Fruit fly (Drosophila melanogaster) whole organism, wandering third instar larva: Measurements from ENCODE around the gene CG1024.

ENCODE experiments used
- Abd-B ChIP-seq: fragments of >200 bp; optimal IDR thresholded peaks from 2 replicates; lab custom pipeline; 2017; ENCODE audit warnings: missing biosample characterization, missing genetic modification characterization
- CG32264 ChIP-seq: fragments of 200-800 bp; sonication (Bioruptor generic); optimal IDR thresholded peaks from 2 replicates; lab custom pipeline; 2016; ENCODE audit warnings: missing biosample characterization, missing genetic modification characterization
- CG9705 ChIP-seq: fragments of 200-800 bp; sonication (Bioruptor generic); optimal IDR thresholded peaks from 2 replicates; lab custom pipeline; 2018; ENCODE audit warnings: missing biosample characterization, mild to moderate bottlenecking, missing genetic modification characterization
- Dif ChIP-seq: fragments of 200-275, 200-300 bp; sonication (Bioruptor generic); optimal IDR thresholded peaks from 2 replicates; lab custom pipeline; 2018; ENCODE audit warnings: missing biosample characterization, missing genetic modification characterization; ENCODE audit not compliant: partially characterized antibody
- GATAd ChIP-seq: sonication (Bioruptor generic); optimal IDR thresholded peaks from 2 replicates; lab custom pipeline; 2016; ENCODE audit warnings: missing biosample characterization, missing genetic modification characterization
- Hnf4 ChIP-seq: fragments of 200-800 bp; sonication (Bioruptor generic); optimal IDR thresholded peaks from 2 replicates; lab custom pipeline; 2016; ENCODE audit warnings: missing biosample characterization, mild to moderate bottlenecking, missing genetic modification characterization
- Hr78 ChIP-seq: fragments of >200 bp; optimal IDR thresholded peaks from 2 replicates; lab custom pipeline; 2017; ENCODE audit warnings: missing biosample characterization, missing genetic modification characterization
- Hr83 ChIP-seq: fragments of 200-300 bp; sonication (Bioruptor generic); optimal IDR thresholded peaks from 2 replicates; lab custom pipeline; 2016; ENCODE audit warnings: missing biosample characterization, mild to moderate bottlenecking, missing genetic modification characterization, moderate library complexity; ENCODE audit not compliant: poor library complexity, severe bottlenecking
- Jra ChIP-seq: sonication (Bioruptor generic); optimal IDR thresholded peaks from 2 replicates; lab custom pipeline; 2016; ENCODE audit warnings: missing biosample characterization, missing genetic modification characterization
- Mio ChIP-seq: sonication (Bioruptor generic); optimal IDR thresholded peaks from 2 replicates; lab custom pipeline; 2016; ENCODE audit warnings: missing biosample characterization, missing genetic modification characterization
- Myc ChIP-seq: fragments of >200 bp; optimal IDR thresholded peaks from 2 replicates; lab custom pipeline; 2017
- OdsH ChIP-seq: fragments of 200-800 bp; sonication (Bioruptor generic); optimal IDR thresholded peaks from 2 replicates; lab custom pipeline; 2016; ENCODE audit warnings: missing biosample characterization, mild to moderate bottlenecking, missing genetic modification characterization
- Rel ChIP-seq, 2 experiments: fragments of 200-800 bp; sonication (Bioruptor generic) in 1 of 2; optimal IDR thresholded peaks; 2 replicates in 1 of 2; 3 replicates in 1 of 2; lab custom pipeline; 2016 to 2019; ENCODE audit warnings: mild to moderate bottlenecking in 2 of 2, missing biosample characterization in 2 of 2, missing genetic modification characterization in 2 of 2, moderate library complexity in 1 of 2
- Sp1 ChIP-seq: fragments of 200-800 bp; sonication (Bioruptor generic); optimal IDR thresholded peaks from 3 replicates; lab custom pipeline; 2019; ENCODE audit warnings: missing biosample characterization, mild to moderate bottlenecking, missing genetic modification characterization, moderate library complexity
- Vsx2 ChIP-seq: fragments of 200-300, 225-300 bp; sonication (Bioruptor generic); optimal IDR thresholded peaks from 2 replicates; lab custom pipeline; 2018; ENCODE audit warnings: missing biosample characterization, missing genetic modification characterization; ENCODE audit not compliant: partially characterized antibody
- brk ChIP-seq: fragments of 200-800 bp; sonication (Bioruptor generic); optimal IDR thresholded peaks from 2 replicates; lab custom pipeline; 2016; ENCODE audit warnings: missing biosample characterization, mild to moderate bottlenecking, missing genetic modification characterization
- dl ChIP-seq, 2 experiments: fragments of 175-275, 200-275 bp in 1 of 2; fragments of 200-275 bp in 1 of 2; sonication (Bioruptor generic); optimal IDR thresholded peaks; lab custom pipeline; 2018; ENCODE audit warnings: mild to moderate bottlenecking in 2 of 2, missing biosample characterization in 2 of 2, missing genetic modification characterization in 2 of 2, moderate library complexity in 2 of 2; ENCODE audit not compliant: partially characterized antibody in 2 of 2, insufficient read depth in 1 of 2
- dmrt93B ChIP-seq: fragments of 200-800 bp; sonication (Bioruptor generic); optimal IDR thresholded peaks from 2 replicates; lab custom pipeline; 2018; ENCODE audit warnings: missing biosample characterization, mild to moderate bottlenecking, missing genetic modification characterization
- dsf ChIP-seq: sonication (Bioruptor generic); optimal IDR thresholded peaks from 2 replicates; lab custom pipeline; 2016; ENCODE audit warnings: missing biosample characterization, missing genetic modification characterization, borderline replicate concordance
- ey ChIP-seq: fragments of 200-800 bp; sonication (Bioruptor generic); optimal IDR thresholded peaks from 2 replicates; lab custom pipeline; 2016; ENCODE audit warnings: missing biosample characterization, missing genetic modification characterization
- foxo ChIP-seq, 2 experiments: fragments of 200-800 bp; sonication (Bioruptor generic); optimal IDR thresholded peaks; 2 replicates in 1 of 2; 3 replicates in 1 of 2; lab custom pipeline; 2016 to 2017; ENCODE audit warnings: missing biosample characterization in 2 of 2, missing genetic modification characterization in 2 of 2
- fru ChIP-seq: fragments of 200-800 bp; sonication (Bioruptor generic); optimal IDR thresholded peaks from 3 replicates; lab custom pipeline; 2016; ENCODE audit warnings: missing biosample characterization, mild to moderate bottlenecking, missing genetic modification characterization
- h ChIP-seq: fragments of 200-800 bp; sonication (Bioruptor generic); optimal IDR thresholded peaks from 3 replicates; lab custom pipeline; 2016; ENCODE audit warnings: missing biosample characterization, mild to moderate bottlenecking, missing genetic modification characterization
- jim ChIP-seq: fragments of 175-275, 200-325 bp; sonication (Bioruptor generic); optimal IDR thresholded peaks from 2 replicates; lab custom pipeline; 2016; ENCODE audit warnings: missing biosample characterization, mild to moderate bottlenecking, missing genetic modification characterization
- lola ChIP-seq: fragments of >200 bp; optimal IDR thresholded peaks from 2 replicates; lab custom pipeline; 2017; ENCODE audit warnings: missing biosample characterization, missing genetic modification characterization
- psq ChIP-seq: fragments of 200-800 bp; sonication (Bioruptor generic); optimal IDR thresholded peaks from 3 replicates; lab custom pipeline; 2017; ENCODE audit warnings: missing biosample characterization, mild to moderate bottlenecking, missing genetic modification characterization, moderate library complexity
- sage ChIP-seq: fragments of 200-800 bp; sonication (Bioruptor generic); optimal IDR thresholded peaks from 2 replicates; lab custom pipeline; 2016; ENCODE audit warnings: missing biosample characterization, mild to moderate bottlenecking, missing genetic modification characterization
- sv ChIP-seq: fragments of 200-800 bp; sonication (Bioruptor generic); optimal IDR thresholded peaks from 3 replicates; lab custom pipeline; 2016; ENCODE audit warnings: missing biosample characterization, missing genetic modification characterization
- tai ChIP-seq: sonication (Bioruptor generic); optimal IDR thresholded peaks from 2 replicates; lab custom pipeline; 2016; ENCODE audit warnings: missing biosample characterization, missing genetic modification characterization
- usp ChIP-seq: fragments of >200 bp; optimal IDR thresholded peaks from 2 replicates; lab custom pipeline; 2017; ENCODE audit warnings: missing biosample characterization, missing genetic modification characterization
- woc ChIP-seq: sonication (Bioruptor generic); optimal IDR thresholded peaks from 2 replicates; lab custom pipeline; 2016; ENCODE audit warnings: missing biosample characterization, mild to moderate bottlenecking, missing genetic modification characterization

Gene CG1024

DNA sequence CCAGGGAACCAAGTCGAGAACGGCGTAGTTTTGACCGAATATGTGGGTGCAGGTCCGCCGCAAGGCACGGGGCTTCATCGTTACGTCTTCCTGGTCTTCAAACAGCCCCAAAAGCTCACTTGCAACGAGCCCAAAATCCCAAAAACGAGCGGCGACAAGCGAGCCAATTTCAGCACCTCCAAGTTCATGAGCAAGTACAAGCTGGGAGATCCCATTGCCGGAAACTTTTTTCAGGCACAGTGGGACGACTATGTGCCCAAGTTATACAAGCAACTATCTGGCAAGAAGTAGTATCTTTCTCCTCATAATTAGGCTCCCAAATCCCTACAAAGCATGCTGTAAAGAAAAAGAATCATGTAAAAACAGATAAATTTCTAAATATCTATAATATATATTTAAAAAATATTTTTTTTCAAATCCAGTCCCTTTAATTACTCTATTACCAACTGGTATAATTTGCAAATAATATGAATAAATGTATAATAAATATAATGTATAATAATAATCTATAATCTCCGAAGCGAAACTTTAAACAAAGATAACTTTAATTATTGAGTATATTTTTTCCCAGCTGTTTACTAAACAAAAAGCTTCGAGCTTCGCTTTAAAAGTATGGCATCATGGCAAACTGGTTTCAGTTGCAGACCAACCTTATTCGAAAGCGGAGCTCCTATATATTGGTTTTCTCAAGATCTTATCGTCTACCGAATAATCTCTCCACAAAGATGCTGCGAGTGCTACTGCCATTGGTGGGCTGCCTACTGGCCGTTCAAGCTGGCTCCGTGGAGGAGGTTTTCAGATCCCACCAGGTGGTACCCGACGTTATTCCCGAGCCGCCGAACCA, 36.5 kb downstream of the CG1024 start, which contains the start of gene CG17919:
Gene CG17919 (plus strand): TSS at position 634 of the 844 bp plus-strand sequence.
- no peak for TF ChIP-seq dsf (GFP tag; lab: Kevin White, UChicago)
- TF ChIP-seq CG9705: no peak
- no peak for TF ChIP-seq Rel (GFP tag; optimal IDR thresholded peaks at IDR 0.05; lab: Kevin White, UChicago)
- TF ChIP-seq Rel (tag; optimal IDR thresholded peaks at IDR 0.05; lab: Kevin White, UChicago): peak; percentile 62
- TF ChIP-seq lola (GFP tag; lab: Kevin White, UChicago): no peak
- no peak for TF ChIP-seq psq (GFP tag; lab: Kevin White, UChicago)
- TF ChIP-seq Abd-B (GFP tag; lab: Kevin White, UChicago): no peak
- TF ChIP-seq woc (GFP tag; lab: Kevin White, UChicago): no peak
- TF ChIP-seq Vsx2 (GFP tag; lab: Kevin White, UChicago): no peak
- no peak for TF ChIP-seq dmrt93B
- peak; percentile 72 for TF ChIP-seq Hr83 (GFP tag; lab: Kevin White, UChicago)
- no peak for TF ChIP-seq CG32264 (GFP tag; lab: Kevin White, UChicago)
- TF ChIP-seq usp (GFP tag; lab: Kevin White, UChicago): no peak
- TF ChIP-seq Myc (lab: Kevin White, UChicago): no peak
- TF ChIP-seq Jra (GFP tag; lab: Kevin White, UChicago): no peak
- TF ChIP-seq Dif (GFP tag; lab: Kevin White, UChicago): peak; percentile 16
- no peak for TF ChIP-seq jim (GFP tag; lab: Kevin White, UChicago)
- no peak for TF ChIP-seq sage (GFP tag; lab: Kevin White, UChicago)
- TF ChIP-seq fru (GFP tag; lab: Kevin White, UChicago): peak; percentile 28
- TF ChIP-seq sv (GFP tag; lab: Kevin White, UChicago): no peak
- no peak for TF ChIP-seq ey (GFP tag; lab: Kevin White, UChicago)
- peak; percentile 21 for TF ChIP-seq h (GFP tag; lab: Kevin White, UChicago)
- TF ChIP-seq dl (GFP tag; optimal IDR thresholded peaks at IDR 0.05; lab: Kevin White, UChicago; ENCODE audit: insufficient read depth in 1 of 2, partially characterized antibody in 2 of 2): no peak

- TF ChIP-seq Rel (GFP tag; optimal IDR thresholded peaks at IDR 0.05; lab: Kevin White, UChicago) (no peak), Rel (tag; optimal IDR thresholded peaks at IDR 0.05; lab: Kevin White, UChicago) (no peak)
Observed at dm6 chr3R:6342702-6343101, 37.4 kb downstream of the CG1024 start, which contains the start of gene CG10298. Gene CG10298, plus strand, starts transcription at chr3R:6343002.

DNA sequence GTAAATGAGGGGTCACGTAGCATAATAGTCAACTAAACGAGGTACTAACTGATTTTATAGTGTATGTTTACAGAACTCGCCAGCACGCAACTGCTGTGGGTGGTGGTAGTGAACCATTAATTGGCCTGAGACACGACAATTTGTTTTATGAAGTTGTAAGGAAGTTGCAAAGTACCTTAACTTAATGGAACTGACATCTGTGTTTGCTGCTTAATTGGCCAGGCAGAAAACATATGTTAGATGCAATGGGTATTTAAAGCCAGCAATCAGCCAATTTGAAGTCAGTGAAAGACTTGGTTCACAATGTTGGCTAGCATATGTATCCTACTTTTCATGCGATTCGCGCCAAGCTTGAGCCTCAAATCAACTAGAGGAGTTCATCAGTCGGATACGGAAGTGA, 38.5 kb downstream of the CG1024 start, which contains the start of gene CG17917:
Gene CG17917 (plus strand): TSS at position 301 of the 400 bp plus-strand sequence.
- TF ChIP-seq sv (GFP tag; lab: Kevin White, UChicago): no peak
- no peak for TF ChIP-seq tai (GFP tag; lab: Kevin White, UChicago)
- no peak for TF ChIP-seq h (GFP tag; lab: Kevin White, UChicago)
- TF ChIP-seq foxo (GFP tag; optimal IDR thresholded peaks at IDR 0.05; lab: Kevin White, UChicago): no peak
- TF ChIP-seq Myc (lab: Kevin White, UChicago): no peak
- no peak for TF ChIP-seq psq (GFP tag; lab: Kevin White, UChicago)
- no peak for TF ChIP-seq brk
- no peak for TF ChIP-seq GATAd
- TF ChIP-seq Dif (GFP tag; lab: Kevin White, UChicago): no peak
- no peak for TF ChIP-seq Hr83 (GFP tag; lab: Kevin White, UChicago)
- TF ChIP-seq OdsH (GFP tag; lab: Kevin White, UChicago): no peak
- TF ChIP-seq Hr78 (GFP tag; lab: Kevin White, UChicago): no peak
- TF ChIP-seq fru (GFP tag; lab: Kevin White, UChicago): no peak
- no peak for TF ChIP-seq Sp1 (GFP tag; lab: Kevin White, UChicago)
- no peak for TF ChIP-seq Mio
- TF ChIP-seq Vsx2 (GFP tag; lab: Kevin White, UChicago): no peak

dm6 chr3R:6339795-6340194, 40.3 kb downstream of the CG1024 start, which contains the start of gene Osi20:
Gene Osi20, plus strand, starts transcription at chr3R:6340095.
- TF ChIP-seq Hr83 (GFP tag; lab: Kevin White, UChicago): no peak
- no peak for TF ChIP-seq usp (GFP tag; lab: Kevin White, UChicago)
- no peak for TF ChIP-seq psq (GFP tag; lab: Kevin White, UChicago)
- no peak for TF ChIP-seq Hnf4 (GFP tag; lab: Kevin White, UChicago)
- no peak for TF ChIP-seq dsf (GFP tag; lab: Kevin White, UChicago)
- TF ChIP-seq tai (GFP tag; lab: Kevin White, UChicago): no peak
- TF ChIP-seq sv (GFP tag; lab: Kevin White, UChicago): no peak
- TF ChIP-seq ey (GFP tag; lab: Kevin White, UChicago): no peak
- TF ChIP-seq dmrt93B: no peak
- no peak for TF ChIP-seq h (GFP tag; lab: Kevin White, UChicago)
- no peak for TF ChIP-seq brk
- TF ChIP-seq Jra (GFP tag; lab: Kevin White, UChicago): no peak
- no peak for TF ChIP-seq CG32264 (GFP tag; lab: Kevin White, UChicago)
